5 fruit fly cellular contexts compared by ENCODE assay signal in genomic region chr3R:23374290-23374689, dm6.
TF ChIP-seq lines count a peak whose summit lies in the region.

No protein-coding gene starts in this region.

- TF ChIP-seq CTCF in whole organism, embryonic (GFP tag; optimal IDR thresholded peaks at IDR 0.05; lab: Kevin White, UChicago) = no peak

TF ChIP-seq in whole organism, adult, 20 proteins besides CTCF, POLR2A, EP300 and RAD21 (continues in another document):
- TF ChIP-seq cic (GFP tag; optimal IDR thresholded peaks at IDR 0.05; lab: Kevin White, UChicago) = peak; percentile 79
- peak; percentile 89 for TF ChIP-seq Hr96 (GFP tag; optimal IDR thresholded peaks at IDR 0.05; lab: Kevin White, UChicago)
- TF ChIP-seq Crg-1 (GFP tag; optimal IDR thresholded peaks at IDR 0.05; lab: Kevin White, UChicago) = peak; percentile 47
- no peak for TF ChIP-seq cnc (optimal IDR thresholded peaks at IDR 0.05; lab: Kevin White, UChicago)
- no peak for TF ChIP-seq kay (GFP tag; lab: Kevin White, UChicago; ENCODE audit: borderline replicate concordance)
- TF ChIP-seq CG12768 (GFP tag; optimal IDR thresholded peaks at IDR 0.05; lab: Kevin White, UChicago) = peak; percentile 88
- no peak for TF ChIP-seq Clk (GFP tag; optimal IDR thresholded peaks at IDR 0.05; lab: Kevin White, UChicago)
- peak; percentile 86 for TF ChIP-seq CG7045 (GFP tag; optimal IDR thresholded peaks at IDR 0.05; lab: Kevin White, UChicago)
- peak; percentile 65 for TF ChIP-seq CG1620 (GFP tag; optimal IDR thresholded peaks at IDR 0.05; lab: Kevin White, UChicago)
- no peak for TF ChIP-seq CG7101 (tag; optimal IDR thresholded peaks at IDR 0.05; lab: Kevin White, UChicago)
- peak; percentile 72 for TF ChIP-seq CG11617 (GFP tag; optimal IDR thresholded peaks at IDR 0.05; lab: Kevin White, UChicago)
- peak; percentile 6 for TF ChIP-seq bab1 (GFP tag; optimal IDR thresholded peaks at IDR 0.05; lab: Kevin White, UChicago)
- no peak for TF ChIP-seq CG14711 (tag; optimal IDR thresholded peaks at IDR 0.05; lab: Kevin White, UChicago)
- TF ChIP-seq ovo (GFP tag; optimal IDR thresholded peaks at IDR 0.05; lab: Kevin White, UChicago) = peak; percentile 59
- peak; percentile 56 for TF ChIP-seq Mnt (GFP tag; optimal IDR thresholded peaks at IDR 0.05; lab: Kevin White, UChicago)
- peak; percentile 26 for TF ChIP-seq pad (GFP tag; optimal IDR thresholded peaks at IDR 0.05; lab: Kevin White, UChicago)
- TF ChIP-seq toe (GFP tag; optimal IDR thresholded peaks at IDR 0.05; lab: Kevin White, UChicago) = peak; percentile 77
- peak; percentile 67 for TF ChIP-seq tj (GFP tag; optimal IDR thresholded peaks at IDR 0.05; lab: Kevin White, UChicago)

TF ChIP-seq in whole organism, embryonic, 481 proteins besides CTCF, POLR2A, EP300 and RAD21 (continues in another document):
- TF ChIP-seq CG6765 (GFP tag; optimal IDR thresholded peaks at IDR 0.05; lab: Kevin White, UChicago) = no peak
- peak; percentile 8 for TF ChIP-seq Lhr (GFP tag; optimal IDR thresholded peaks at IDR 0.05; lab: Kevin White, UChicago)
- TF ChIP-seq Gug (GFP tag; IDR thresholded peaks at IDR 0.05; lab: Robert Waterston, UW) = no peak
- TF ChIP-seq Rfx (GFP tag; IDR thresholded peaks at IDR 0.05; lab: Robert Waterston, UW) = 0 out of 2 replicates have a peak, but pooled peaks have one; percentile 22
- TF ChIP-seq CG4360 (GFP tag; IDR thresholded peaks at IDR 0.05; lab: Robert Waterston, UW) = no peak
- TF ChIP-seq Stat92E (GFP tag; optimal IDR thresholded peaks at IDR 0.05; lab: Kevin White, UChicago) = no peak
- TF ChIP-seq Nf-YC (tag; optimal IDR thresholded peaks at IDR 0.05; lab: Kevin White, UChicago) = peak; percentile 6
- peak; percentile 95 for TF ChIP-seq chinmo (GFP tag; IDR thresholded peaks at IDR 0.05; lab: Robert Waterston, UW; ENCODE audit: partially characterized antibody)
- TF ChIP-seq dan (GFP tag; IDR thresholded peaks at IDR 0.05; lab: Robert Waterston, UW) = no peak
- no peak for TF ChIP-seq CG1602 (GFP tag; optimal IDR thresholded peaks at IDR 0.05; lab: Kevin White, UChicago)
- TF ChIP-seq CG14014 (GFP tag; IDR thresholded peaks at IDR 0.05; lab: Robert Waterston, UW) = peak; percentile 24; the same call in 1 of the 2 replicates
- TF ChIP-seq CG9932 (GFP tag; IDR thresholded peaks at IDR 0.05; lab: Robert Waterston, UW) = peak; percentile 52
- peak; percentile 85 for TF ChIP-seq CG7928 (GFP tag; optimal IDR thresholded peaks at IDR 0.05; lab: Kevin White, UChicago)
- TF ChIP-seq CG15479 (GFP tag; optimal IDR thresholded peaks at IDR 0.05; lab: Kevin White, UChicago) = no peak
- peak; percentile 16 for TF ChIP-seq CG12155 (GFP tag; optimal IDR thresholded peaks at IDR 0.05; lab: Kevin White, UChicago)
- TF ChIP-seq Ptx1 (GFP tag; IDR thresholded peaks at IDR 0.05; lab: Robert Waterston, UW) = 0 out of 2 replicates have a peak, but pooled peaks have one; percentile 16
- TF ChIP-seq Bgb (GFP tag; IDR thresholded peaks at IDR 0.05; lab: Robert Waterston, UW; ENCODE audit: partially characterized antibody) = peak; percentile 30; the same call in 1 of the 2 replicates

TF ChIP-seq in whole organism, prepupa, 60 proteins besides CTCF, POLR2A, EP300 and RAD21 (continues in another document):
- TF ChIP-seq Hr38 (GFP tag; optimal IDR thresholded peaks at IDR 0.05; lab: Kevin White, UChicago) (no peak), CG11762 (GFP tag; optimal IDR thresholded peaks at IDR 0.05; lab: Kevin White, UChicago; ENCODE audit: insufficient read depth) (peak; percentile 38), CG1621 (tag; optimal IDR thresholded peaks at IDR 0.05; lab: Kevin White, UChicago) (peak; percentile 3), OdsH (GFP tag; optimal IDR thresholded peaks at IDR 0.05; lab: Kevin White, UChicago) (peak; percentile 20), topi (GFP tag; optimal IDR thresholded peaks at IDR 0.05; lab: Kevin White, UChicago) (peak; percentile 52), Hr39 (GFP tag; optimal IDR thresholded peaks at IDR 0.05; lab: Kevin White, UChicago) (peak; percentile 21), CG15336 (GFP tag; IDR thresholded peaks at IDR 0.05; lab: Robert Waterston, UW) (peak; percentile 63), CG11902 (GFP tag; optimal IDR thresholded peaks at IDR 0.05; lab: Kevin White, UChicago) (no peak), CG11294 (GFP tag; IDR thresholded peaks at IDR 0.05; lab: Robert Waterston, UW) (peak; percentile 37; the same call in 1 of the 2 replicates), vri (GFP tag; optimal IDR thresholded peaks at IDR 0.05; lab: Kevin White, UChicago) (peak; percentile 84), Eip78C (GFP tag; lab: Kevin White, UChicago) (peak; percentile 87), fd59A (GFP tag; optimal IDR thresholded peaks at IDR 0.05; lab: Kevin White, UChicago) (no peak), Hr4 (GFP tag; optimal IDR thresholded peaks at IDR 0.05; lab: Kevin White, UChicago) (no peak), Eip75B (GFP tag; optimal IDR thresholded peaks at IDR 0.05; lab: Kevin White, UChicago) (peak; percentile 28), dsx (GFP tag; optimal IDR thresholded peaks at IDR 0.05; lab: Kevin White, UChicago; ENCODE audit: poor library complexity, severe bottlenecking) (no peak), Blimp-1 (GFP tag; optimal IDR thresholded peaks at IDR 0.05; lab: Kevin White, UChicago) (peak; percentile 32), lz (GFP tag; optimal IDR thresholded peaks at IDR 0.05; lab: Kevin White, UChicago) (peak; percentile 43), pdm3 (GFP tag; optimal IDR thresholded peaks at IDR 0.05; lab: Kevin White, UChicago) (peak; percentile 45), salr (GFP tag; optimal IDR thresholded peaks at IDR 0.05; lab: Kevin White, UChicago) (peak in 1 of 2 experiments; percentile 15)

TF ChIP-seq in whole organism, pupa, 21 proteins besides CTCF, POLR2A, EP300 and RAD21:
- TF ChIP-seq CG4496 (GFP tag; IDR thresholded peaks at IDR 0.05; lab: Robert Waterston, UW) (peak; percentile 87), Pif1B (GFP tag; optimal IDR thresholded peaks at IDR 0.05; lab: Kevin White, UChicago) (peak; percentile 51), CG8159 (tag; optimal IDR thresholded peaks at IDR 0.05; lab: Kevin White, UChicago) (peak; percentile 22), CG10348 (GFP tag; IDR thresholded peaks at IDR 0.05; lab: Robert Waterston, UW) (no peak), CG34367 (tag; optimal IDR thresholded peaks at IDR 0.05; lab: Kevin White, UChicago) (no peak), CG17806 (tag; optimal IDR thresholded peaks at IDR 0.05; lab: Kevin White, UChicago) (peak; percentile 20), rn (GFP tag; IDR thresholded peaks at IDR 0.05; lab: Robert Waterston, UW) (peak; percentile 51), EcR (GFP tag; optimal IDR thresholded peaks at IDR 0.05; lab: Kevin White, UChicago) (no peak), CG8301 (tag; optimal IDR thresholded peaks at IDR 0.05; lab: Kevin White, UChicago) (peak; percentile 19), CG9948 (tag; optimal IDR thresholded peaks at IDR 0.05; lab: Kevin White, UChicago) (no peak), gl (tag; optimal IDR thresholded peaks at IDR 0.05; lab: Kevin White, UChicago) (peak; percentile 46), CG12605 (GFP tag; IDR thresholded peaks at IDR 0.05; lab: Robert Waterston, UW) (peak; percentile 81), CG14655 (GFP tag; optimal IDR thresholded peaks at IDR 0.05; lab: Kevin White, UChicago) (peak; percentile 30), CG32121 (GFP tag; IDR thresholded peaks at IDR 0.05; lab: Robert Waterston, UW) (peak; percentile 89), D1 (tag; optimal IDR thresholded peaks at IDR 0.05; lab: Kevin White, UChicago) (no peak), Ets98B (GFP tag; IDR thresholded peaks at IDR 0.05; lab: Robert Waterston, UW) (peak; percentile 84), Pif1A (GFP tag; optimal IDR thresholded peaks at IDR 0.05; lab: Kevin White, UChicago) (peak; percentile 76), CG13204 (GFP tag; optimal IDR thresholded peaks at IDR 0.05; lab: Kevin White, UChicago) (peak; percentile 23), fd96Ca (GFP tag; IDR thresholded peaks at IDR 0.05; lab: Robert Waterston, UW) (peak; percentile 74; the same call in 2 of the 3 replicates), CG15710 (tag; optimal IDR thresholded peaks at IDR 0.05; lab: Kevin White, UChicago) (peak; percentile 10), Snoo (tag; optimal IDR thresholded peaks at IDR 0.05; lab: Kevin White, UChicago) (peak; percentile 57)

TF ChIP-seq in whole organism, wandering third instar larva, 38 proteins besides CTCF, POLR2A, EP300 and RAD21 (continues in another document):
- TF ChIP-seq ey (GFP tag; optimal IDR thresholded peaks at IDR 0.05; lab: Kevin White, UChicago) (no peak), dmrt93B (GFP tag; optimal IDR thresholded peaks at IDR 0.05; lab: Kevin White, UChicago) (no peak), rgr (GFP tag; optimal IDR thresholded peaks at IDR 0.05; lab: Kevin White, UChicago) (peak; percentile 20), Abd-B (GFP tag; optimal IDR thresholded peaks at IDR 0.05; lab: Kevin White, UChicago) (no peak), Rel (GFP tag; optimal IDR thresholded peaks at IDR 0.05; lab: Kevin White, UChicago) (peak; percentile 16), Rel (tag; optimal IDR thresholded peaks at IDR 0.05; lab: Kevin White, UChicago) (peak; percentile 76), Hnf4 (GFP tag; optimal IDR thresholded peaks at IDR 0.05; lab: Kevin White, UChicago) (peak; percentile 54), psq (GFP tag; optimal IDR thresholded peaks at IDR 0.05; lab: Kevin White, UChicago) (no peak), jim (GFP tag; optimal IDR thresholded peaks at IDR 0.05; lab: Kevin White, UChicago) (peak; percentile 98), CG32264 (GFP tag; optimal IDR thresholded peaks at IDR 0.05; lab: Kevin White, UChicago) (no peak), br (GFP tag; optimal IDR thresholded peaks at IDR 0.05; lab: Kevin White, UChicago) (peak; percentile 73), HLH106 (tag; optimal IDR thresholded peaks at IDR 0.05; lab: Kevin White, UChicago) (peak; percentile 17), GATAd (GFP tag; optimal IDR thresholded peaks at IDR 0.05; lab: Kevin White, UChicago) (no peak), OdsH (GFP tag; optimal IDR thresholded peaks at IDR 0.05; lab: Kevin White, UChicago) (no peak), Sp1 (GFP tag; optimal IDR thresholded peaks at IDR 0.05; lab: Kevin White, UChicago) (peak; percentile 71), usp (GFP tag; optimal IDR thresholded peaks at IDR 0.05; lab: Kevin White, UChicago) (no peak), CrebA (GFP tag; optimal IDR thresholded peaks at IDR 0.05; lab: Kevin White, UChicago; ENCODE audit: borderline replicate concordance) (peak; percentile 90), h (GFP tag; optimal IDR thresholded peaks at IDR 0.05; lab: Kevin White, UChicago) (peak; percentile 76), Hr83 (GFP tag; optimal IDR thresholded peaks at IDR 0.05; lab: Kevin White, UChicago; ENCODE audit: poor library complexity, severe bottlenecking) (peak; percentile 35), Vsx2 (GFP tag; optimal IDR thresholded peaks at IDR 0.05; lab: Kevin White, UChicago; ENCODE audit: partially characterized antibody) (peak; percentile 46), Dif (GFP tag; optimal IDR thresholded peaks at IDR 0.05; lab: Kevin White, UChicago; ENCODE audit: partially characterized antibody) (no peak), brk (GFP tag; optimal IDR thresholded peaks at IDR 0.05; lab: Kevin White, UChicago) (no peak), dl (GFP tag; optimal IDR thresholded peaks at IDR 0.05; lab: Kevin White, UChicago; ENCODE audit: insufficient read depth in 1 of 2, partially characterized antibody in 2 of 2) (no peak)
